Worm (Caenorhabditis elegans) whole organism, L2 larva: Measurements from ENCODE around the gene F13E9.11.

Experiments
- ama-1 ChIP-seq: fragments of 150-350 bp; optimal IDR thresholded peaks from 2 replicates; lab custom pipeline; 2018; ENCODE audit warnings: inconsistent platforms
- blmp-1 ChIP-seq: sonication (generic microtip); optimal IDR thresholded peaks from 2 replicates; lab custom pipeline; 2017; ENCODE audit warnings: missing genetic modification characterization, mild to moderate bottlenecking, missing compliant biosample characterization, antibody characterized with exemption, moderate library complexity; ENCODE audit not compliant: insufficient read depth
- nhr-12 ChIP-seq: fragments of 150-350 bp; optimal IDR thresholded peaks from 2 replicates; lab custom pipeline; 2014; ENCODE audit warnings: missing biosample characterization, missing genetic modification characterization
- nhr-23 ChIP-seq: fragments of 150-350 bp; optimal IDR thresholded peaks from 2 replicates; lab custom pipeline; 2014; ENCODE audit warnings: missing biosample characterization, missing genetic modification reagents, missing genetic modification characterization
- sma-3 ChIP-seq: sonication (generic microtip); optimal IDR thresholded peaks from 2 replicates; lab custom pipeline; 2016; ENCODE audit warnings: missing genetic modification reagents, missing genetic modification characterization, missing compliant biosample characterization
- ztf-1 ChIP-seq: fragments of 200-800 bp; sonication (Bioruptor generic); conservative IDR thresholded peaks from 2 replicates; pipeline ENCODE4 v1.3.6; 2022; ENCODE audit warnings: missing genetic modification characterization, missing compliant biosample characterization

ce11 chrIV:10916134-10916533 lies 47.2 kb upstream of the F13E9.11 start:
- TF ChIP-seq nhr-23 (no peak), blmp-1 (tag; lab: Kevin White, UChicago) (no peak), sma-3 (no peak), nhr-12 (tag; lab: Kevin White, UChicago) (no peak), ama-1 (lab: Kevin White, UChicago) (no peak), ztf-1 (GFP tag; lab: Robert Waterston, UW) (no peak)
